Worm (Caenorhabditis elegans) whole organism, early embryonic: Measurements from ENCODE around the gene nhr-243.

Source experiments
- B0310.2 ChIP-seq: sonication (generic microtip); optimal IDR thresholded peaks from 2 replicates; lab custom pipeline; 2016; ENCODE audit warnings: mild to moderate bottlenecking, missing genetic modification characterization, missing compliant biosample characterization
- aly-1 ChIP-seq: sonication (generic microtip); optimal IDR thresholded peaks from 2 replicates; lab custom pipeline; 2016; ENCODE audit warnings: missing genetic modification characterization, missing compliant biosample characterization
- ama-1 ChIP-seq: fragments of 150-350 bp; optimal IDR thresholded peaks from 2 replicates; lab custom pipeline; 2014
- ceh-36 ChIP-seq: sonication (generic microtip); optimal IDR thresholded peaks from 2 replicates; lab custom pipeline; 2016; ENCODE audit warnings: missing genetic modification characterization, inconsistent platforms, missing compliant biosample characterization
- flt-1 ChIP-seq: fragments of 200-800 bp; sonication (Bioruptor generic); IDR thresholded peaks from 2 replicates; pipeline ENCODE4 v1.3.6; 2022; ENCODE audit warnings: missing genetic modification characterization, missing compliant biosample characterization
- hmbx-1 ChIP-seq: sonication (generic microtip); optimal IDR thresholded peaks from 2 replicates; lab custom pipeline; 2016; ENCODE audit warnings: mild to moderate bottlenecking, missing genetic modification characterization, missing compliant biosample characterization
- hmg-4 ChIP-seq: fragments of 200-800 bp; sonication (Bioruptor generic); optimal IDR thresholded peaks from 2 replicates; lab custom pipeline; 2018; ENCODE audit warnings: mild to moderate bottlenecking, missing genetic modification characterization, missing compliant biosample characterization
- pes-1 ChIP-seq: fragments of 200-800 bp; sonication (Bioruptor generic); IDR thresholded peaks from 2 replicates; pipeline ENCODE4 v1.3.6; 2022; ENCODE audit warnings: missing genetic modification reagents, missing genetic modification characterization, missing compliant biosample characterization
- tbx-11 ChIP-seq: fragments of 200-800 bp; sonication (Bioruptor generic); IDR thresholded peaks from 2 replicates; pipeline ENCODE4 v1.3.6; 2022; ENCODE audit warnings: missing genetic modification characterization, missing compliant biosample characterization
- tbx-37 ChIP-seq: fragments of 200-800 bp; sonication (Bioruptor generic); conservative IDR thresholded peaks from 2 replicates; pipeline ENCODE4 v1.3.6; 2022; ENCODE audit warnings: missing genetic modification reagents, missing genetic modification characterization, missing compliant biosample characterization
- tra-4 ChIP-seq: sonication (generic microtip); optimal IDR thresholded peaks from 2 replicates; lab custom pipeline; 2017; ENCODE audit warnings: missing genetic modification characterization, missing compliant biosample characterization

DNA sequence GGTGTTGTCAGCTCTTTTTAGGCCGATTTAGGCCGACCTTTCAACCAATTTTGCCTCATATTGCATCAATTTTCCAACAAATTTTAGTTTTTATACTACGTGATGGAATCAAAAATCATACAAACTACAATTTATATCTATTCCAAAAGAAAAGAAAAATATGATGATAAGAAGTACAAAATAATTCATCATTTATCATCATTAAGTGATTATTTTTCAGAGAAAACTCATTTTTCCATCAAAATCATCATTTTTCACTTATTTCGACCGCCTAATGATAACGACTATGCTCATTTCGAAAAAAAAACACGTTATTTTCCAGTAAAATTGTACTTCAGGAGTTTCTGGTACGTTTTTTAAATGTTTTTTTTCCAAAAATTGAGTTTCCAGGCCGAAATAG is 45.5 kb downstream of the nhr-243 start:
- TF ChIP-seq hmbx-1 (tag; lab: Kevin White, UChicago) (no peak), B0310.2 (tag; lab: Kevin White, UChicago) (no peak), ama-1 (no peak), ceh-36 (tag; lab: Kevin White, UChicago) (no peak), hmg-4 (GFP tag; lab: Kevin White, UChicago) (no peak), tbx-11 (GFP tag; lab: Robert Waterston, UW) (no peak), tra-4 (tag; lab: Kevin White, UChicago) (no peak), flt-1 (no peak), pes-1 (GFP tag; lab: Robert Waterston, UW) (no peak), aly-1 (no peak), tbx-37 (no peak)
